Worm (Caenorhabditis elegans): ENCODE measurements around the gene ttr-37.

The ttr-37 gene

DNA sequence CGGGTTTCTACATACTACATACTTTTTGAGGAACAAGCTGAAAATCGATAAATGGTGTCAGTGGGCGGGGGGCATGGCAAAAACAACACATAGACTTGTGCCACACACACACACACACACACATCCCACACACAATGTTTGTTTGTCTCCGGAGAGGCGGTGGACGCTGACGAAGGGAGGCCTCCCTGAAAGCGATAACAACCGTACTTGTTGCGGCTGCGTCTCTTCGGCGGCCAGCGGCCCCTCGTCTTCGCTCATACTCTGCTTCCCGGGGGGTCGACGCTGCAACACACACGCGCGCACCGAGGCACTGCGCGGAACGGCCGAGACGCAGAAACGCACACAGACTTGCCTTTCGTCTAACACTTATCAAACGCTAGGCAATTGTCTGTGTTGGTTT is 17.3 kb downstream of the ttr-37 start:
- TF ChIP-seq unc-62 (GFP tag; optimal IDR thresholded peaks at IDR 0.05) (no peak), sptf-1 (tag; optimal IDR thresholded peaks at IDR 0.05) (peak; percentile 34), ces-1 (GFP tag; optimal IDR thresholded peaks at IDR 0.05) (peak; percentile 19), lsy-2 (tag; optimal IDR thresholded peaks at IDR 0.05) (no peak), nhr-12 (tag; optimal IDR thresholded peaks at IDR 0.05) (no peak), flh-1 (GFP tag; optimal IDR thresholded peaks at IDR 0.05) (no peak), hlh-1 (tag; optimal IDR thresholded peaks at IDR 0.05) (no peak), ceh-83 (GFP tag; optimal IDR thresholded peaks at IDR 0.05) (no peak), mep-1 (tag; optimal IDR thresholded peaks at IDR 0.05) (no peak), sem-2 (GFP tag; optimal IDR thresholded peaks at IDR 0.05) (peak; percentile 30), cnd-1 (tag; optimal IDR thresholded peaks at IDR 0.05) (peak; percentile 8), M03D4.4 (tag; optimal IDR thresholded peaks at IDR 0.05) (peak; percentile 42), nhr-237 (tag; optimal IDR thresholded peaks at IDR 0.05) (no peak), mab-5 (tag; optimal IDR thresholded peaks at IDR 0.05) (no peak), ztf-11 (tag; optimal IDR thresholded peaks at IDR 0.05) (no peak), nhr-2 (tag; optimal IDR thresholded peaks at IDR 0.05) (no peak), unc-39 (tag; optimal IDR thresholded peaks at IDR 0.05) (no peak), nhr-28 (tag; optimal IDR thresholded peaks at IDR 0.05) (no peak), ham-2 (GFP tag; optimal IDR thresholded peaks at IDR 0.05) (peak; percentile 87), mls-2 (tag; optimal IDR thresholded peaks at IDR 0.05) (peak; percentile 62), snpc-4 (tag; optimal IDR thresholded peaks at IDR 0.05) (no peak), elt-1 (tag; optimal IDR thresholded peaks at IDR 0.05; ENCODE audit: borderline replicate concordance, insufficient read depth) (no peak), nhr-76 (tag; optimal IDR thresholded peaks at IDR 0.05) (no peak), unc-120 (tag; optimal IDR thresholded peaks at IDR 0.05; ENCODE audit: poor library complexity, severe bottlenecking) (no peak), ceh-43 (GFP tag; optimal IDR thresholded peaks at IDR 0.05) (no peak), pha-4 (tag; optimal IDR thresholded peaks at IDR 0.05) (peak; percentile 72), lin-32 (GFP tag; optimal IDR thresholded peaks at IDR 0.05) (no peak), drap-1 (GFP tag; optimal IDR thresholded peaks at IDR 0.05) (peak; percentile 51), bed-3 (GFP tag; optimal IDR thresholded peaks at IDR 0.05) (no peak)

ce11 chrX:1311577-1311976 is 25.4 kb downstream of the ttr-37 start:
- TF ChIP-seq hlh-1 (tag; optimal IDR thresholded peaks at IDR 0.05) = no peak
- no peak for TF ChIP-seq blmp-1 (tag; optimal IDR thresholded peaks at IDR 0.05)
- no peak for TF ChIP-seq pha-4 (tag; optimal IDR thresholded peaks at IDR 0.05)
- TF ChIP-seq lin-32 (GFP tag; optimal IDR thresholded peaks at IDR 0.05) = no peak
- no peak for TF ChIP-seq elt-1 (tag; optimal IDR thresholded peaks at IDR 0.05; ENCODE audit: borderline replicate concordance, insufficient read depth)
- no peak for TF ChIP-seq ces-1 (GFP tag; optimal IDR thresholded peaks at IDR 0.05)
- no peak for TF ChIP-seq lsy-2 (tag; optimal IDR thresholded peaks at IDR 0.05)
- TF ChIP-seq nhr-2 (tag; optimal IDR thresholded peaks at IDR 0.05) = no peak
- no peak for TF ChIP-seq unc-120 (tag; optimal IDR thresholded peaks at IDR 0.05; ENCODE audit: poor library complexity, severe bottlenecking)
- TF ChIP-seq nhr-12 (tag; optimal IDR thresholded peaks at IDR 0.05) = no peak
- no peak for TF ChIP-seq mep-1 (tag; optimal IDR thresholded peaks at IDR 0.05)
- TF ChIP-seq ceh-39 (tag; optimal IDR thresholded peaks at IDR 0.05) = no peak
- TF ChIP-seq nhr-76 (tag; optimal IDR thresholded peaks at IDR 0.05) = no peak
- TF ChIP-seq ham-2 (GFP tag; optimal IDR thresholded peaks at IDR 0.05) = no peak
- no peak for TF ChIP-seq M03D4.4 (tag; optimal IDR thresholded peaks at IDR 0.05)

DNA sequence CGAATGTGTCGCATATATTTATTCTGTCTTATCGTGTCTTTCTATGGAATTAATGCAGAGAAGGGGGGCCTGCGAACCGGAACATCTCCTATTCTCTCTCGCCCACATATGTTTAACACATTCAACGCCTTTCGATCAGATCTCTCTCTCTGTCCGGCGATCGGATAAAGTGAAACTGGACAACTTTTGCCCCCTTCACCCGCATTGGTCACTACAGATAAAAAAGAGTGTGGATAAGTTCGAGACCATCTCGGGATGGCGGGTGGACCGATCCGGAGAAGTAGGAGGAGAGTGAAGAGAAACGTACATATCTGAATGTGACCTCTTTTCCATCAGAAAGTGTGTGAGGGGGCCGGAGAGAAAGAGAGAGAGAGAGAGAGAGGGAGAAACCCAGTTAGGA is 25.9 kb downstream of the ttr-37 start, which contains the start of gene H42K12.3:
Gene H42K12.3, plus strand, starts transcription at position 308 of the 400 bp plus-strand sequence.
- TF ChIP-seq zip-8 (tag; optimal IDR thresholded peaks at IDR 0.05) (no peak), ham-2 (GFP tag; optimal IDR thresholded peaks at IDR 0.05) (no peak), pha-4 (tag; optimal IDR thresholded peaks at IDR 0.05) (no peak), cnd-1 (tag; optimal IDR thresholded peaks at IDR 0.05) (no peak), nhr-12 (tag; optimal IDR thresholded peaks at IDR 0.05) (no peak), nhr-76 (tag; optimal IDR thresholded peaks at IDR 0.05) (no peak), elt-1 (tag; optimal IDR thresholded peaks at IDR 0.05; ENCODE audit: borderline replicate concordance, insufficient read depth) (peak; percentile 18), drap-1 (GFP tag; optimal IDR thresholded peaks at IDR 0.05) (no peak), blmp-1 (tag; optimal IDR thresholded peaks at IDR 0.05) (peak; percentile 67), hlh-1 (tag; optimal IDR thresholded peaks at IDR 0.05) (no peak), mab-5 (tag; optimal IDR thresholded peaks at IDR 0.05) (no peak)

- peak; percentile 68 for TF ChIP-seq blmp-1 (tag; optimal IDR thresholded peaks at IDR 0.05)
- TF ChIP-seq M03D4.4 (tag; optimal IDR thresholded peaks at IDR 0.05) = no peak
- TF ChIP-seq unc-62 (GFP tag; optimal IDR thresholded peaks at IDR 0.05) = no peak
- TF ChIP-seq nhr-237 (tag; optimal IDR thresholded peaks at IDR 0.05) = no peak
Observed at ce11 chrX:1309446-1309845, 27.5 kb downstream of the ttr-37 start.

Measured in whole organism, mixed stage, embryonic.